Fruit fly (Drosophila melanogaster) whole organism, embryonic: ENCODE data around the gene lqf.

Source experiments
- CG10462 ChIP-seq: fragments of 200-800 bp; sonication (Bioruptor generic); optimal IDR thresholded peaks from 2 replicates; lab custom pipeline; 2016; ENCODE audit warnings: missing biosample characterization, missing genetic modification characterization
- CG10979 ChIP-seq: fragments of 200-800 bp; sonication (Bioruptor generic); optimal IDR thresholded peaks from 2 replicates; lab custom pipeline; 2018; ENCODE audit warnings: missing biosample characterization, mild to moderate bottlenecking, missing genetic modification characterization, moderate library complexity
- CG11085 ChIP-seq: fragments of 200-800 bp; sonication (Bioruptor generic); IDR thresholded peaks from 2 replicates; pipeline ENCODE4 v1.3.6; 2022; ENCODE audit warnings: missing biosample characterization, missing genetic modification characterization
- CG12104 ChIP-seq: fragments of 200-800 bp; sonication (Bioruptor generic); optimal IDR thresholded peaks from 3 replicates; lab custom pipeline; 2016; ENCODE audit warnings: missing biosample characterization, missing genetic modification characterization
- CG12659 ChIP-seq: fragments of 200-800 bp; sonication (Bioruptor generic); optimal IDR thresholded peaks from 3 replicates; lab custom pipeline; 2017; ENCODE audit warnings: mild to moderate bottlenecking, missing biosample characterization, missing genetic modification reagents, missing genetic modification characterization
- CG13123 ChIP-seq: fragments of 200-800 bp; sonication (Bioruptor generic); optimal IDR thresholded peaks from 2 replicates; lab custom pipeline; 2016; ENCODE audit warnings: missing biosample characterization, missing genetic modification characterization
- CG13424 ChIP-seq: fragments of 200-800 bp; sonication (Bioruptor generic); optimal IDR thresholded peaks from 2 replicates; lab custom pipeline; 2019; ENCODE audit warnings: missing biosample characterization, mild to moderate bottlenecking, missing genetic modification characterization, moderate library complexity
- CG14050 ChIP-seq: fragments of 200-800 bp; sonication (Bioruptor generic); IDR thresholded peaks from 3 replicates; pipeline ENCODE4 v1.3.6; 2022; ENCODE audit warnings: missing biosample characterization, missing genetic modification characterization
- CG14441 ChIP-seq: fragments of 200-800 bp; sonication (Bioruptor generic); IDR thresholded peaks from 2 replicates; pipeline ENCODE4 v1.3.6; 2022; ENCODE audit warnings: missing biosample characterization, missing genetic modification characterization
- CG1647 ChIP-seq: fragments of 200-800 bp; sonication (Bioruptor generic); optimal IDR thresholded peaks from 3 replicates; lab custom pipeline; 2016; ENCODE audit warnings: missing biosample characterization, missing genetic modification characterization
- CG2712 ChIP-seq: fragments of 200-800 bp; optimal IDR thresholded peaks from 3 replicates; lab custom pipeline; 2019; ENCODE audit warnings: missing biosample characterization, mild to moderate bottlenecking, missing genetic modification characterization, moderate library complexity
- CG3065 ChIP-seq: fragments of 200-800 bp; sonication (Bioruptor generic); optimal IDR thresholded peaks from 2 replicates; lab custom pipeline; 2016; ENCODE audit warnings: missing biosample characterization, missing genetic modification characterization
- CG31224 ChIP-seq: fragments of 200-800 bp; sonication (Bioruptor generic); IDR thresholded peaks from 2 replicates; pipeline ENCODE4 v1.3.6; 2022; ENCODE audit warnings: missing biosample characterization, missing genetic modification characterization
- CG32767 ChIP-seq: fragments of 200-800 bp; sonication (Bioruptor generic); IDR thresholded peaks from 2 replicates; pipeline ENCODE4 v1.3.6; 2022; ENCODE audit warnings: missing biosample characterization, missing genetic modification characterization
- CG33557 ChIP-seq: fragments of 200-800 bp; sonication (Bioruptor generic); optimal IDR thresholded peaks from 2 replicates; lab custom pipeline; 2019; ENCODE audit warnings: missing biosample characterization, mild to moderate bottlenecking, missing genetic modification characterization, moderate library complexity
- CG3838 ChIP-seq: fragments of 200-800 bp; sonication (Bioruptor generic); optimal IDR thresholded peaks from 3 replicates; lab custom pipeline; 2016; ENCODE audit warnings: missing biosample characterization, missing genetic modification characterization
- CG5245 ChIP-seq: fragments of 200-800 bp; sonication (Bioruptor generic); optimal IDR thresholded peaks from 3 replicates; lab custom pipeline; 2016; ENCODE audit warnings: missing biosample characterization, missing genetic modification characterization
- CG8359 ChIP-seq: fragments of 200-800 bp; sonication (Bioruptor generic); optimal IDR thresholded peaks from 2 replicates; lab custom pipeline; 2017; ENCODE audit warnings: missing biosample characterization, mild to moderate bottlenecking, missing genetic modification characterization, borderline replicate concordance
- Dfd ChIP-seq, 2 experiments: fragments of >200 bp; optimal IDR thresholded peaks; 2 replicates each; lab custom pipeline; 2017; ENCODE audit warnings: missing biosample characterization in 2 of 2, missing genetic modification characterization in 2 of 2
- Gsc ChIP-seq: fragments of 200-800 bp; sonication (Bioruptor generic); IDR thresholded peaks from 2 replicates; pipeline ENCODE4 v1.3.6; 2022; ENCODE audit warnings: missing biosample characterization, missing genetic modification characterization
- Gug ChIP-seq: fragments of 200-800 bp; sonication (Bioruptor generic); IDR thresholded peaks from 4 replicates; pipeline ENCODE4 v1.3.6; 2022; ENCODE audit warnings: missing biosample characterization, missing genetic modification characterization
- H2.0 ChIP-seq: fragments of 200-800 bp; sonication (Bioruptor generic); IDR thresholded peaks from 2 replicates; pipeline ENCODE4 v1.3.6; 2022; ENCODE audit warnings: missing biosample characterization, missing genetic modification characterization
- Hr51 ChIP-seq, 2 experiments: fragments of 200-800 bp; sonication (Bioruptor generic); optimal IDR thresholded peaks; 2 replicates in 1 of 2; 3 replicates in 1 of 2; lab custom pipeline; 2016 to 2018; ENCODE audit warnings: missing biosample characterization in 2 of 2, missing genetic modification characterization in 2 of 2, mild to moderate bottlenecking in 1 of 2, moderate library complexity in 1 of 2
- NFAT ChIP-seq: fragments of 200-800 bp; sonication (Bioruptor generic); IDR thresholded peaks from 2 replicates; pipeline ENCODE4 v1.3.6; 2022; ENCODE audit warnings: missing biosample characterization, missing genetic modification characterization
- NK7.1 ChIP-seq: fragments of 200-800 bp; sonication (Bioruptor generic); optimal IDR thresholded peaks from 3 replicates; lab custom pipeline; 2016; ENCODE audit warnings: missing biosample characterization, missing genetic modification characterization
- Oli ChIP-seq: fragments of 200-800 bp; sonication (Bioruptor generic); optimal IDR thresholded peaks from 2 replicates; lab custom pipeline; 2018; ENCODE audit warnings: missing biosample characterization, mild to moderate bottlenecking, missing genetic modification characterization, moderate library complexity
- Opbp ChIP-seq: fragments of 200-800 bp; sonication (Bioruptor generic); IDR thresholded peaks from 3 replicates; pipeline ENCODE4 v1.3.6; 2022; ENCODE audit warnings: missing biosample characterization, missing genetic modification characterization; ENCODE audit not compliant: partially characterized antibody
- Rfx ChIP-seq: fragments of 200-800 bp; sonication (Bioruptor generic); IDR thresholded peaks from 2 replicates; pipeline ENCODE4 v1.3.6; 2022; ENCODE audit warnings: missing biosample characterization, missing genetic modification characterization
- Spps ChIP-seq: fragments of 200-800 bp; sonication (Bioruptor generic); optimal IDR thresholded peaks from 2 replicates; lab custom pipeline; 2018; ENCODE audit warnings: missing biosample characterization, mild to moderate bottlenecking, missing genetic modification characterization
- TFAM ChIP-seq: fragments of 200-800 bp; sonication (Bioruptor generic); optimal IDR thresholded peaks from 2 replicates; lab custom pipeline; 2017; ENCODE audit warnings: missing biosample characterization, missing genetic modification characterization, inconsistent platforms
- ac ChIP-seq: fragments of 200-800 bp; sonication (Bioruptor generic); optimal IDR thresholded peaks from 3 replicates; lab custom pipeline; 2017; ENCODE audit warnings: missing biosample characterization, mild to moderate bottlenecking, missing genetic modification characterization
- btn ChIP-seq: fragments of 200-800 bp; sonication (Bioruptor generic); optimal IDR thresholded peaks from 2 replicates; lab custom pipeline; 2016; ENCODE audit warnings: missing biosample characterization, missing genetic modification characterization
- danr ChIP-seq: fragments of 200-800 bp; sonication (Bioruptor generic); IDR thresholded peaks from 2 replicates; pipeline ENCODE4 v1.3.6; 2022; ENCODE audit warnings: missing biosample characterization, missing genetic modification characterization
- esg ChIP-seq: fragments of 200-800 bp; sonication (Bioruptor generic); conservative IDR thresholded peaks from 2 replicates; pipeline ENCODE4 v1.3.6; 2022; ENCODE audit warnings: missing biosample characterization, missing genetic modification characterization
- gcm ChIP-seq: fragments of 200-800 bp; sonication (Bioruptor generic); optimal IDR thresholded peaks from 2 replicates; lab custom pipeline; 2019; ENCODE audit warnings: missing biosample characterization, mild to moderate bottlenecking, missing genetic modification characterization, moderate library complexity
- ham ChIP-seq: fragments of 200-800 bp; sonication (Bioruptor generic); IDR thresholded peaks from 2 replicates; pipeline ENCODE4 v1.3.6; 2022; ENCODE audit warnings: missing biosample characterization, missing genetic modification characterization
- inv ChIP-seq: fragments of 200-800 bp; sonication (Bioruptor generic); IDR thresholded peaks from 2 replicates; pipeline ENCODE4 v1.3.6; 2022; ENCODE audit warnings: missing biosample characterization, missing genetic modification characterization; ENCODE audit not compliant: partially characterized antibody
- kah ChIP-seq: fragments of 200-800 bp; sonication (Bioruptor generic); optimal IDR thresholded peaks from 2 replicates; lab custom pipeline; 2018; ENCODE audit warnings: missing biosample characterization, mild to moderate bottlenecking, missing genetic modification characterization
- knrl ChIP-seq: fragments of 200-800 bp; sonication (Bioruptor generic); IDR thresholded peaks from 3 replicates; pipeline ENCODE4 v1.3.6; 2022; ENCODE audit warnings: missing biosample characterization, missing genetic modification characterization; ENCODE audit not compliant: partially characterized antibody
- lab ChIP-seq: fragments of 200-800 bp; sonication (Bioruptor generic); optimal IDR thresholded peaks from 3 replicates; lab custom pipeline; 2017; ENCODE audit warnings: missing biosample characterization, missing genetic modification characterization, mild to moderate bottlenecking, moderate library complexity, missing genetic modification reagents
- lmd ChIP-seq: fragments of 200-800 bp; sonication (Bioruptor generic); IDR thresholded peaks from 2 replicates; pipeline ENCODE4 v1.3.6; 2022; ENCODE audit warnings: missing biosample characterization, missing genetic modification characterization
- otp ChIP-seq: fragments of 200-800 bp; sonication (Bioruptor generic); IDR thresholded peaks from 3 replicates; pipeline ENCODE4, ENCODE4 v1.3.6; 2022; ENCODE audit warnings: missing biosample characterization, missing genetic modification characterization
- pan ChIP-seq, 4 experiments: fragments of >200 bp in 3 of 4; fragments of 200-800 bp in 1 of 4; sonication (Bioruptor generic) in 1 of 4; optimal IDR thresholded peaks in 3 of 4; IDR thresholded peaks in 1 of 4; 2 replicates each; pipeline versions ENCODE4 v1.3.6 to Lab custom; 2017 to 2022; ENCODE audit warnings: missing biosample characterization in 2 of 4, missing genetic modification characterization in 2 of 4, mixed read lengths in 1 of 4
- pum ChIP-seq: fragments of 200-800 bp; sonication (Bioruptor generic); optimal IDR thresholded peaks from 2 replicates; lab custom pipeline; 2016; ENCODE audit warnings: missing biosample characterization, missing genetic modification characterization
- scrt ChIP-seq: fragments of 200-800 bp; sonication (Bioruptor generic); optimal IDR thresholded peaks from 2 replicates; lab custom pipeline; 2018; ENCODE audit warnings: missing biosample characterization, mild to moderate bottlenecking, missing genetic modification characterization, moderate library complexity
- sim ChIP-seq: fragments of 200-800 bp; sonication (Bioruptor generic); IDR thresholded peaks from 2 replicates; pipeline ENCODE4 v1.3.6; 2022; ENCODE audit warnings: missing biosample characterization, missing genetic modification characterization
- tup ChIP-seq: fragments of 200-800 bp; sonication (Bioruptor generic); optimal IDR thresholded peaks from 2 replicates; lab custom pipeline; 2016; ENCODE audit warnings: missing biosample characterization, mild to moderate bottlenecking, missing genetic modification characterization, moderate library complexity
- yki ChIP-seq: fragments of >200 bp; optimal IDR thresholded peaks from 3 replicates; lab custom pipeline; 2018

The lqf gene

DNA sequence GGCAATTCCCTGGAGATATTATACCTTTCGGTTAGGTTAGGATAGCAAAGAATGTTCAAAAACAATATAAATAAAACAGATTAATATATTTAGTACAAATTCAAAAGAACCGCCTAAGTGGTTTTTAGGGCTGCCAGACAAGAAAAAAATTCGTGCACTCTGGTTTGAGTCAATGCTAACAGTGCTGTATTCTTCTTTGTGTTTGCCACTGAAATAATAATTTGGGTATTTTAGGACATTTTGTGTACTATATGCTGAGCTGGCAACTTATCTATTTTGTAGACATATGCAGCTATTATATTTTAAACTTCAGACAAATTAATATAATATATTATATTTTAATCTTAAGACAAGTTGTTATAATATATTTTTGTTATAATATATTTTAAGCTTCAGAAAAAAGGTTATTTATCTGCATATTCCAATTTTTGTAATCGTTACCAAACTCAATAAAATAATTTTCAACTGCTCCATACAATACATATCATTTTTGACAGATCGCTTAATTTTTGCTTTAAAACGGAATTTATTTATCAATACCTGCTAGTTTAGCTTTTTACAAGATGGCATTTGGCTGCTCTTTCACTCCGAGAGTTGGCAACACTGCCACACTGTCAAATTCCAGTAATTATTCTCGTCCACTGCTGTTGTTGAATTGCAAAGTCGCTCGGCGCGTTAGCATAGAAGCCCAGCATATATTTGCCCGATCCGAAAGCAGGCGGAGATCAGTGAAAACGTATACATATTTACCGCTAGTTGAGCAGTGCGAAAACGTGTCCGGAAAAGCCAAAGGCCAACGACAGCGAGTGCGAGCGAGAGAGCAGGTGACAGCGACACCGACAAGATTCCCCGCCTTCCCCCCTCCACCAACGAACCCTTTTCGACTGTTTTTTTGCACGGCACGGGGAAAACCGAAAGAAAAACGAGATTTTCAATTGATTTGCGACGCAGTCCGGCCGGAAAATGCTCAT is 17.9 kb upstream of the lqf start, which contains the start of gene CG7546 (continued):
- TF ChIP-seq CG12659 (GFP tag; lab: Kevin White, UChicago) (peak; percentile 69), esg (GFP tag; lab: Robert Waterston, UW) (peak; percentile 37; the same call in 1 of the 2 replicates), NK7.1 (GFP tag; lab: Kevin White, UChicago) (no peak), CG32767 (no peak), kah (GFP tag; lab: Kevin White, UChicago) (no peak), Dfd (GFP tag; optimal IDR thresholded peaks at IDR 0.05; lab: Kevin White, UChicago) (no peak), CG13123 (GFP tag; lab: Kevin White, UChicago) (no peak), CG10462 (GFP tag; lab: Kevin White, UChicago) (peak; percentile 15), Gsc (GFP tag; lab: Robert Waterston, UW) (no peak), CG10979 (no peak), NFAT (GFP tag; lab: Robert Waterston, UW) (no peak; the same call in 1 of the 2 replicates), CG12104 (GFP tag; lab: Kevin White, UChicago) (peak; percentile 50), CG3065 (no peak), lab (GFP tag; lab: Kevin White, UChicago) (no peak), ham (GFP tag; lab: Robert Waterston, UW) (no peak), knrl (GFP tag; lab: Robert Waterston, UW) (peak; percentile 35; the same call in 1 of the 3 replicates), inv (GFP tag; lab: Robert Waterston, UW) (no peak), CG31224 (GFP tag; lab: Robert Waterston, UW) (no peak), scrt (GFP tag; lab: Kevin White, UChicago) (no peak), CG5245 (GFP tag; lab: Kevin White, UChicago) (no peak), Hr51 (GFP tag; optimal IDR thresholded peaks at IDR 0.05; lab: Kevin White, UChicago) (peak in 1 of 2 experiments; percentile 40), yki (lab: Kevin White, UChicago) (no peak), TFAM (GFP tag; lab: Kevin White, UChicago) (no peak), CG14050 (GFP tag; lab: Robert Waterston, UW) (no peak), Gug (GFP tag; lab: Robert Waterston, UW) (peak; percentile 52; the same call in 1 of the 4 replicates), gcm (GFP tag; lab: Kevin White, UChicago) (no peak), Rfx (peak; percentile 49), CG13424 (tag; lab: Kevin White, UChicago) (peak; percentile 66), sim (GFP tag; lab: Robert Waterston, UW) (no peak), CG14441 (GFP tag; lab: Robert Waterston, UW) (peak; percentile 44; the same call in 1 of the 2 replicates), CG3838 (GFP tag; lab: Kevin White, UChicago) (no peak), ac (GFP tag; lab: Kevin White, UChicago) (no peak), Opbp (no peak), CG11085 (GFP tag; lab: Robert Waterston, UW) (no peak), CG33557 (GFP tag; lab: Kevin White, UChicago) (peak; percentile 19), Spps (tag; lab: Kevin White, UChicago) (no peak), Oli (tag; lab: Kevin White, UChicago) (peak; percentile 11), pum (no peak), CG8359 (GFP tag; lab: Kevin White, UChicago) (no peak), CG1647 (no peak), H2.0 (GFP tag; lab: Robert Waterston, UW) (0 out of 2 replicates have a peak, but pooled peaks have one; percentile 15), btn (GFP tag; lab: Kevin White, UChicago) (no peak), pan (optimal IDR thresholded peaks at IDR 0.05; lab: Kevin White, UChicago) (no peak), pan (GFP tag; optimal IDR thresholded peaks at IDR 0.05 in 1 of 2, IDR thresholded peaks at IDR 0.05 in 1 of 2) (no peak), tup (GFP tag; lab: Kevin White, UChicago) (no peak), CG2712 (tag; lab: Kevin White, UChicago) (peak; percentile 33), otp (GFP tag; lab: Robert Waterston, UW) (no peak), danr (GFP tag; lab: Robert Waterston, UW) (no peak), lmd (GFP tag; lab: Robert Waterston, UW) (peak; percentile 41; the same call in 1 of the 2 replicates)
